Worm (Caenorhabditis elegans) whole organism, mixed stage, embryonic: Measurements from ENCODE around the gene algn-14.

ENCODE experiments used
- ces-1 ChIP-seq: fragments of 150-350 bp; optimal IDR thresholded peaks from 2 replicates; lab custom pipeline; 2014; ENCODE audit warnings: missing biosample characterization, missing genetic modification reagents, missing genetic modification characterization
- elt-1 ChIP-seq: sonication (generic microtip); optimal IDR thresholded peaks from 2 replicates; lab custom pipeline; 2017; ENCODE audit warnings: missing genetic modification characterization, mild to moderate bottlenecking, missing compliant biosample characterization, antibody characterized with exemption, moderate library complexity, borderline replicate concordance; ENCODE audit not compliant: insufficient read depth
- mep-1 ChIP-seq: fragments of 150-350 bp; optimal IDR thresholded peaks from 2 replicates; lab custom pipeline; 2017; ENCODE audit warnings: missing biosample characterization, missing genetic modification reagents, missing genetic modification characterization, inconsistent platforms
- nhr-12 ChIP-seq: fragments of 150-350 bp; optimal IDR thresholded peaks from 2 replicates; lab custom pipeline; 2014; ENCODE audit warnings: missing biosample characterization, missing genetic modification characterization
- nhr-28 ChIP-seq: fragments of 150-350 bp; optimal IDR thresholded peaks from 2 replicates; lab custom pipeline; 2014; ENCODE audit warnings: missing biosample characterization, missing genetic modification characterization
- pha-4 ChIP-seq: fragments of 150-350 bp; optimal IDR thresholded peaks from 2 replicates; lab custom pipeline; 2018; ENCODE audit warnings: missing biosample characterization, missing genetic modification reagents, missing genetic modification characterization
- unc-62 ChIP-seq: fragments of 150-350 bp; optimal IDR thresholded peaks from 2 replicates; lab custom pipeline; 2014; ENCODE audit warnings: missing biosample characterization, missing genetic modification reagents, missing genetic modification characterization

DNA sequence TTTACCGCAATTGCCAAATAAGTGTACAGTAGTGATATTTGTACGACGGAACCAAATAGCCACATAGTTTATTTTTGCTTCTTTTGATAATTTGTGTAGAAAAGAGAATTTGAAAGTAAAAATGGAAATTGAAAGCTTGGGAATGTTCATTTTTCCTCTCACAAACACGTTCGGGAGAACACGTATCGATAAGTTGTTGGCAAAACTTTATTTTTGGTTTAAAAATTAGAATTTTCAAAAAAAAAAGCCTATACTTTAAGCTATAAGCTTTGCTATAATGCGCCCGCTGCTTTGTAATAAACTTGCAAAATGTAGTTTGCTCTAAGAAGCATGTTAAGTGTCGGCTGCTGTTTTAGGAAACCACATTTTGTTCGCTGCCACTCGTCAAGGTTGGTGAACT is 47.9 kb downstream of the algn-14 start, which contains the start of gene Y37E11AR.7:
- TF ChIP-seq ces-1, result no peak
- no peak for TF ChIP-seq nhr-28 (tag; lab: Kevin White, UChicago)
- TF ChIP-seq pha-4 (tag; lab: Kevin White, UChicago), result no peak
- no peak for TF ChIP-seq mep-1 (tag; lab: Kevin White, UChicago)
- no peak for TF ChIP-seq elt-1 (tag; lab: Kevin White, UChicago)
- TF ChIP-seq nhr-12, result no peak
- TF ChIP-seq unc-62 (GFP tag; lab: Kevin White, UChicago), result no peak
